Worm (Caenorhabditis elegans) whole organism, L1 larva: ENCODE measurements around the gene cyp-33D1.

Experiments
- C16A3.4 ChIP-seq: fragments of 150-350 bp; optimal IDR thresholded peaks from 2 replicates; lab custom pipeline; 2014; ENCODE audit warnings: missing biosample characterization, missing genetic modification characterization
- C34B4.2 ChIP-seq: sonication (generic microtip); optimal IDR thresholded peaks from 2 replicates; lab custom pipeline; 2017; ENCODE audit warnings: mild to moderate bottlenecking, missing genetic modification characterization, missing compliant biosample characterization
- alr-1 ChIP-seq: fragments of 200-800 bp; sonication (Bioruptor generic); optimal IDR thresholded peaks from 2 replicates; lab custom pipeline; 2018; ENCODE audit warnings: borderline replicate concordance, mild to moderate bottlenecking, missing genetic modification characterization, missing compliant biosample characterization
- aly-2 ChIP-seq: fragments of 150-350 bp; optimal IDR thresholded peaks from 2 replicates; lab custom pipeline; 2014; ENCODE audit warnings: missing biosample characterization, missing genetic modification characterization
- ceh-63 ChIP-seq: fragments of 200-800 bp; sonication (Bioruptor generic); optimal IDR thresholded peaks from 2 replicates; lab custom pipeline; 2018; ENCODE audit warnings: mild to moderate bottlenecking, missing genetic modification characterization, missing compliant biosample characterization
- ceh-82 ChIP-seq, 3 experiments: fragments of 150-350 bp in 1 of 3; sonication (generic microtip) in 2 of 3; optimal IDR thresholded peaks; 2 replicates each; lab custom pipeline; 2014 to 2017; ENCODE audit warnings: missing biosample characterization in 3 of 3, missing genetic modification characterization in 3 of 3
- efl-1 ChIP-seq, 4 experiments: fragments of 150-350 bp; optimal IDR thresholded peaks in 3 of 4; peaks in 1 of 4; 1 replicate in 1 of 4; 2 replicates in 3 of 4; lab custom pipeline; 2014; ENCODE audit warnings: missing biosample characterization in 2 of 4, missing genetic modification characterization in 2 of 4, missing genetic modification reagents in 2 of 4
- elt-2 ChIP-seq: sonication (generic microtip); optimal IDR thresholded peaks from 2 replicates; lab custom pipeline; 2016; ENCODE audit warnings: missing genetic modification characterization, mild to moderate bottlenecking, inconsistent platforms, missing compliant biosample characterization, missing genetic modification reagents
- elt-3 ChIP-seq, 6 experiments: fragments of 150-350 bp in 1 of 6; sonication (generic microtip); optimal IDR thresholded peaks; 2 replicates each; lab custom pipeline; 2017 to 2018; ENCODE audit warnings: missing biosample characterization in 6 of 6, missing genetic modification characterization in 6 of 6, inconsistent platforms in 1 of 6
- hlh-17 ChIP-seq: fragments of 200-800 bp; sonication (Bioruptor generic); optimal IDR thresholded peaks from 2 replicates; lab custom pipeline; 2018; ENCODE audit warnings: missing genetic modification characterization, mild to moderate bottlenecking, missing compliant biosample characterization, moderate library complexity, borderline replicate concordance
- isw-1 ChIP-seq: fragments of 200-800 bp; sonication (Bioruptor generic); IDR thresholded peaks from 2 replicates; pipeline ENCODE4 v1.3.6; 2022; ENCODE audit warnings: missing genetic modification characterization, missing compliant biosample characterization
- jun-1 ChIP-seq: fragments of 150-350 bp; optimal IDR thresholded peaks from 2 replicates; lab custom pipeline; 2014; ENCODE audit warnings: missing biosample characterization, missing genetic modification reagents, missing genetic modification characterization
- lin-13 ChIP-seq: fragments of 150-350 bp; optimal IDR thresholded peaks from 2 replicates; lab custom pipeline; 2014; ENCODE audit warnings: missing biosample characterization, missing genetic modification reagents, missing genetic modification characterization
- lin-15B ChIP-seq: fragments of 150-350 bp; sonication (generic microtip); optimal IDR thresholded peaks from 3 replicates; lab custom pipeline; 2014; ENCODE audit warnings: missing biosample characterization, missing genetic modification characterization
- lir-3 ChIP-seq: sonication (generic microtip); optimal IDR thresholded peaks from 2 replicates; lab custom pipeline; 2016; ENCODE audit warnings: mild to moderate bottlenecking, missing genetic modification characterization, moderate library complexity, missing compliant biosample characterization; ENCODE audit not compliant: poor library complexity
- nhr-19 ChIP-seq: fragments of 200-800 bp; sonication (Bioruptor generic); conservative IDR thresholded peaks from 2 replicates; pipeline ENCODE4 v1.3.6; 2022; ENCODE audit warnings: missing genetic modification characterization, missing compliant biosample characterization
- nhr-28 ChIP-seq: fragments of 150-350 bp; optimal IDR thresholded peaks from 2 replicates; lab custom pipeline; 2014; ENCODE audit warnings: missing biosample characterization, missing genetic modification characterization
- nhr-84 ChIP-seq: sonication (generic microtip); optimal IDR thresholded peaks from 2 replicates; lab custom pipeline; 2017; ENCODE audit warnings: missing biosample characterization, missing genetic modification characterization
- pax-3 ChIP-seq: fragments of 200-800 bp; sonication (Bioruptor generic); optimal IDR thresholded peaks from 2 replicates; lab custom pipeline; 2018; ENCODE audit warnings: mild to moderate bottlenecking, missing genetic modification characterization, moderate library complexity, missing compliant biosample characterization
- rnt-1 ChIP-seq: sonication (generic microtip); optimal IDR thresholded peaks from 2 replicates; lab custom pipeline; 2016; ENCODE audit warnings: mild to moderate bottlenecking, missing genetic modification characterization, moderate library complexity, missing compliant biosample characterization
- skn-1 ChIP-seq: fragments of 150-350 bp; optimal IDR thresholded peaks from 2 replicates; lab custom pipeline; 2014; ENCODE audit warnings: missing biosample characterization, missing genetic modification characterization
- unc-98 ChIP-seq: fragments of 200-800 bp; sonication (Bioruptor generic); IDR thresholded peaks from 2 replicates; pipeline ENCODE4 v1.3.6; 2022; ENCODE audit warnings: missing genetic modification characterization, missing compliant biosample characterization

The cyp-33D1 gene

DNA sequence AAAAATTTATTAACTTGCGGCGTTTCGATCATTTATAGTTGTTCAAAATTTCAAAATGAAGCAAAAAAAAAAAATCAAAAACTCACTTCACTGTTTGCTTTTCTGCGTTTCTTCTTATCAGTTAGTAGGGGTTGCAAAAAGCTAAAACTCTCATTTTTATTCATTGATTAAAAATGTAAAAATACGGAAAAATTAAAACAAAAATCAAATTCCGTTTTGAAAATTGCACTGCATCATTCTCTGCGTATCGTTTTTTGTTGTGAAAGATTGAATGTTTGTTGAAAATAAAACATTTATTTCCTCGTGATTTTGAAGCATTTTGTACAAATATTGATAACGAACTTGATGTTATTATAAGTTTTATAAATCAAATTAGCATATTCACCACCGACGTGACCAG is 46.5 kb downstream of the cyp-33D1 start:
- no peak for TF ChIP-seq lin-13
- TF ChIP-seq alr-1, result no peak
- peak; percentile 20 for TF ChIP-seq elt-2 (tag; lab: Kevin White, UChicago)
- TF ChIP-seq pax-3 (tag; lab: Kevin White, UChicago), result no peak
- TF ChIP-seq jun-1 (tag; lab: Kevin White, UChicago), result no peak
- no peak for TF ChIP-seq elt-3 (tag; optimal IDR thresholded peaks at IDR 0.05; lab: Kevin White, UChicago)

DNA sequence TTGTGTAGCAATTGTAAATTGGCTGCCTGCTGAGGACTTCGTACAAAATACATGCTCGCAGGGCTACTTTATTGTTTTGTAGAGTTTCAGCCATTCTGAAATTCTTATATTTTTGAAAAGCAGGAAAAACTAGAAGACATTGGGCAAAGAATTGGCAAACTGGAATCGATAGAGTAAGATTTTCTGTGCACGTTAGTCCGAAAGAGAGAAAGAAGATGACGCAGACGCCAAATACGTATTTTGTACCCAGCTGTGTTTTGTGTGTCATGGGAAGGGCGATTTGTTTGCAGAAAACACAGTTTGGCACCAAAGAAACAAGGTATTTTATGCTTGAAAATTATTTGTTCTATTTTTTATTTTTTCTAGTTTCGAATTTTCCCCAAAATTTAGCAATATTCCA is 48.3 kb downstream of the cyp-33D1 start, which contains the start of gene fbxa-143:
TSS of gene fbxa-143 (minus strand) at position 101 of the 400 bp plus-strand sequence.
- TF ChIP-seq efl-1 (optimal IDR thresholded peaks at IDR 0.05; lab: Kevin White, UChicago) (no peak), efl-1 (GFP tag; optimal IDR thresholded peaks at IDR 0.05 in 1 of 2; lab: Kevin White, UChicago) (peak in 1 of 2 experiments; percentile 6), hlh-17 (GFP tag; lab: Kevin White, UChicago) (no peak), C34B4.2 (no peak)

ce11 chrV:16124739-16125138 is 50.9 kb downstream of the cyp-33D1 start, which contains the start of gene nhr-111:
Gene nhr-111 (minus strand): TSS chrV:16124839.
- no peak for TF ChIP-seq ceh-63 (GFP tag; lab: Kevin White, UChicago)
- TF ChIP-seq nhr-84, result no peak
- no peak for TF ChIP-seq nhr-19 (GFP tag; lab: Robert Waterston, UW)
- no peak for TF ChIP-seq nhr-28
- TF ChIP-seq aly-2, result no peak
- TF ChIP-seq unc-98 (GFP tag; lab: Robert Waterston, UW), result no peak
- no peak for TF ChIP-seq C16A3.4 (tag; lab: Kevin White, UChicago)
- no peak for TF ChIP-seq lir-3 (tag; lab: Kevin White, UChicago)
- TF ChIP-seq ceh-82 (tag; optimal IDR thresholded peaks at IDR 0.05; lab: Kevin White, UChicago), result no peak
- TF ChIP-seq lin-15B, result no peak
- no peak for TF ChIP-seq isw-1 (GFP tag; lab: Robert Waterston, UW)
- no peak for TF ChIP-seq rnt-1 (tag; lab: Kevin White, UChicago)
- TF ChIP-seq skn-1 (tag; lab: Kevin White, UChicago), result no peak
